Worm (Caenorhabditis elegans): ENCODE data around the gene srw-14.

The srw-14 gene

ce11 chrV:15190903-15191302, 34.8 kb upstream of the srw-14 start, which contains the start of gene Y75B12B.11 (continued):
- TF ChIP-seq ztf-11 (tag; optimal IDR thresholded peaks at IDR 0.05) (no peak), hmg-11 (tag; optimal IDR thresholded peaks at IDR 0.05) (peak; percentile 76), lsy-12 (tag; optimal IDR thresholded peaks at IDR 0.05) (peak; percentile 87), daf-12 (tag; optimal IDR thresholded peaks at IDR 0.05) (no peak), nhr-23 (tag; optimal IDR thresholded peaks at IDR 0.05) (peak; percentile 45), nhr-43 (tag; optimal IDR thresholded peaks at IDR 0.05; ENCODE audit: poor library complexity, severe bottlenecking) (peak; percentile 75), lin-15B (tag; optimal IDR thresholded peaks at IDR 0.05) (peak; percentile 54), ceh-82 (tag; optimal IDR thresholded peaks at IDR 0.05) (peak; percentile 10), elt-3 (tag; optimal IDR thresholded peaks at IDR 0.05) (no peak), nhr-25 (tag; optimal IDR thresholded peaks at IDR 0.05) (peak; percentile 84), elt-2 (tag; optimal IDR thresholded peaks at IDR 0.05) (peak; percentile 69), elt-1 (tag; optimal IDR thresholded peaks at IDR 0.05) (no peak)

ce11 chrV:15191971-15192370, 33.8 kb upstream of the srw-14 start:
- TF ChIP-seq nhr-67 (tag; optimal IDR thresholded peaks at IDR 0.05) (no peak), elt-2 (tag; optimal IDR thresholded peaks at IDR 0.05) (no peak), ztf-4 (tag; optimal IDR thresholded peaks at IDR 0.05) (no peak), aly-2 (tag; optimal IDR thresholded peaks at IDR 0.05) (no peak), fkh-10 (GFP tag; optimal IDR thresholded peaks at IDR 0.05) (no peak), nhr-43 (tag; optimal IDR thresholded peaks at IDR 0.05; ENCODE audit: poor library complexity, severe bottlenecking) (no peak), nhr-25 (tag; optimal IDR thresholded peaks at IDR 0.05) (no peak), pha-4 (tag; optimal IDR thresholded peaks at IDR 0.05) (no peak), ceh-82 (tag; optimal IDR thresholded peaks at IDR 0.05) (no peak), R02D3.7 (tag; optimal IDR thresholded peaks at IDR 0.05) (no peak), elt-1 (tag; optimal IDR thresholded peaks at IDR 0.05) (no peak), snpc-4 (tag; optimal IDR thresholded peaks at IDR 0.05) (no peak), nfya-1 (tag; optimal IDR thresholded peaks at IDR 0.05; ENCODE audit: insufficient read depth) (no peak), unc-39 (tag; optimal IDR thresholded peaks at IDR 0.05) (no peak), nhr-11 (tag; optimal IDR thresholded peaks at IDR 0.05) (no peak), ceh-9 (tag; optimal IDR thresholded peaks at IDR 0.05) (no peak), mdl-1 (tag; optimal IDR thresholded peaks at IDR 0.05) (no peak), ama-1 (optimal IDR thresholded peaks at IDR 0.05) (no peak)

ce11 chrV:15192377-15192776, 33.4 kb upstream of the srw-14 start, which contains the start of gene plc-2:
Gene plc-2, plus strand, starts transcription at chrV:15192572.
- no peak for TF ChIP-seq sea-2 (GFP tag; optimal IDR thresholded peaks at IDR 0.05)
- TF ChIP-seq elt-2 (tag; optimal IDR thresholded peaks at IDR 0.05): peak; percentile 82
- TF ChIP-seq pqm-1 (tag; optimal IDR thresholded peaks at IDR 0.05): peak; percentile 78
- TF ChIP-seq nhr-77 (tag; optimal IDR thresholded peaks at IDR 0.05): no peak
- TF ChIP-seq pha-4 (tag; optimal IDR thresholded peaks at IDR 0.05): peak; percentile 44
- no peak for TF ChIP-seq R02D3.7 (tag; optimal IDR thresholded peaks at IDR 0.05)
- peak; percentile 47 for TF ChIP-seq jun-1 (tag; optimal IDR thresholded peaks at IDR 0.05)
- TF ChIP-seq ztf-11 (tag; optimal IDR thresholded peaks at IDR 0.05): no peak

ce11 chrV:15193909-15194308, 31.8 kb upstream of the srw-14 start, which contains the start of gene Y75B12B.13:
Gene Y75B12B.13, minus strand, starts transcription at chrV:15194009.
- TF ChIP-seq hmg-11 (tag; optimal IDR thresholded peaks at IDR 0.05) (no peak), mml-1 (tag; optimal IDR thresholded peaks at IDR 0.05) (no peak), nhr-12 (tag; optimal IDR thresholded peaks at IDR 0.05) (no peak), fkh-2 (tag; optimal IDR thresholded peaks at IDR 0.05) (no peak), egl-27 (tag; optimal IDR thresholded peaks at IDR 0.05) (no peak), elt-2 (tag; optimal IDR thresholded peaks at IDR 0.05) (no peak), nhr-28 (tag; optimal IDR thresholded peaks at IDR 0.05) (no peak), ceh-82 (tag; optimal IDR thresholded peaks at IDR 0.05) (no peak), ceh-16 (tag; optimal IDR thresholded peaks at IDR 0.05) (no peak), nhr-76 (tag; optimal IDR thresholded peaks at IDR 0.05) (no peak), nfya-1 (tag; optimal IDR thresholded peaks at IDR 0.05; ENCODE audit: insufficient read depth) (no peak), jun-1 (tag; optimal IDR thresholded peaks at IDR 0.05) (no peak), snpc-4 (tag; optimal IDR thresholded peaks at IDR 0.05) (no peak), skn-1 (tag; optimal IDR thresholded peaks at IDR 0.05) (no peak), tbx-2 (tag; optimal IDR thresholded peaks at IDR 0.05) (no peak), elt-1 (tag; optimal IDR thresholded peaks at IDR 0.05) (no peak), fkh-10 (GFP tag; optimal IDR thresholded peaks at IDR 0.05) (no peak)
